Worm (Caenorhabditis elegans): Measurements from ENCODE around the gene adss-1.

adss-1 gene

DNA sequence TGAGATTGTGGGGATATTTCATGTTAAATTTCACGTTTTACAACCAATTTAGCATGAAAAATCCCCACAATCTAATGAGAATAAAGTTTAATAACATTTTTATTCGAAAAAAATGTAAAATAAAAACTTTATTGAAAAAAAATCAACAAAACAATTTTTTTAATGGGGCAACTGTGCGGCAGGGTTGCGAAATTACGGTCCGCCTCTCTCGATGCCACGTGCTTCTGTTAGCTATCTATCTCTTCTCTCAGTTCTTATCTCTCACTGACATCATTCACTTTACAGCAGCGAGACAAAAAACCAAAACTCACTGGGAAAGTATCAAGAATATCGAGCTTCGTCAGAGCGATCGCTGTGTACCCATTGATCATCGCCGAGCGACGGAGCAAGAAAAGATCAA, 2.6 kb downstream of the adss-1 start:
- no peak for TF ChIP-seq F33H1.4 (GFP tag; IDR thresholded peaks at IDR 0.05)
- no peak for TF ChIP-seq hmg-20 (GFP tag; IDR thresholded peaks at IDR 0.05)
- TF ChIP-seq ztf-6 (GFP tag; IDR thresholded peaks at IDR 0.05) = no peak
- TF ChIP-seq gei-17 (GFP tag; optimal IDR thresholded peaks at IDR 0.05) = no peak
- peak; percentile 36 for TF ChIP-seq somi-1 (GFP tag; optimal IDR thresholded peaks at IDR 0.05)
- TF ChIP-seq rcor-1 (GFP tag; IDR thresholded peaks at IDR 0.05) = no peak
- TF ChIP-seq B0336.3 (GFP tag; IDR thresholded peaks at IDR 0.05) = no peak
- TF ChIP-seq unc-130 (GFP tag; optimal IDR thresholded peaks at IDR 0.05) = no peak
- no peak for TF ChIP-seq xnd-1 (tag; optimal IDR thresholded peaks at IDR 0.05)
- no peak for TF ChIP-seq ceh-58 (GFP tag; IDR thresholded peaks at IDR 0.05)
- no peak for TF ChIP-seq chd-7 (tag; optimal IDR thresholded peaks at IDR 0.05)
- TF ChIP-seq fkh-3 (tag; optimal IDR thresholded peaks at IDR 0.05) = no peak
- peak; percentile 84 for TF ChIP-seq cebp-1 (GFP tag; IDR thresholded peaks at IDR 0.05)
- peak; percentile 95 for TF ChIP-seq cebp-1 (tag; optimal IDR thresholded peaks at IDR 0.05)

DNA sequence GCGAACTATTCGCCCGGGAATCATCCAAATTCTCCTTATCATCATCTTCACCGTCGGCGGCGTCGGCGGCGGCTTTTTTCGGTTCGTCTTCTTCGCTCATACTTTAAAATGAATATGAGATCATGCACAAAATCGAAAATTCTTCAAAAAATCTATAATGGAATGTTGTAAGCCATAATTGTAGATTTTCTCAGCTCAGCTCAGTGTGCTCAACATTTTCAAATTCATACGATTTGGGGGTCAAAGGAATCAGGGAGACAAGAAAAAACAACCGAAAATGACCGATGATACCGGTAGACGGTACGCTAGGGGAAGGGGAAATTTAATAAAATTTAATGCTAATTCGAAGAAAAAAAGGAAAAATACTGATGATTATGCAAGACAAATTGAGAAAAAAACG, 4.7 kb downstream of the adss-1 start, which contains the start of gene ccep-97:
Gene ccep-97 (minus strand): TSS at position 101 of the 400 bp plus-strand sequence.
- TF ChIP-seq mxl-1 (tag; optimal IDR thresholded peaks at IDR 0.05) (no peak), Y53F4B.3 (GFP tag; IDR thresholded peaks at IDR 0.05) (no peak), madf-6 (GFP tag; IDR thresholded peaks at IDR 0.05) (peak; percentile 31; the same call in 1 of the 2 replicates)

DNA sequence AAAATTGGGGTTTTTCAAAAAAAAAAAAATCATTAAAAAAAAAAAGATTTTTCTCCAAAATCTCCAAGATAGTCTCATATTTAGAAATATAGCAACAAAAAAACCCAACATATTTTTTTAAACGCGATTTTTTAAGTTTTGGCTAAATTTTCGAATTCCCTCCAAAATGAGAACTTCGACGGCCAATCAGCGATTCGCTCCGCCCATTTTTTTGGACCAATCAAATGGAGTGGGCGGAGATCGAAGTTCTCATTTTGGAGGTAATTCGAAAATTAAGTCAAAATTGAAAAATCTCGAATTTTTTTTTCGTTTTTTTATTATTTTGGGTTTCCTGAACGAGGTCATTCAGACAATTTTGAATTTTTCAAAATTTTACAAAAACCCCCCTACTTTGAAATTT, 9.4 kb downstream of the adss-1 start:
- TF ChIP-seq B0019.2 (GFP tag; conservative IDR thresholded peaks at IDR 0.05) = no peak
- TF ChIP-seq fkh-3 (tag; optimal IDR thresholded peaks at IDR 0.05) = no peak
- TF ChIP-seq rpc-1 (optimal IDR thresholded peaks at IDR 0.05) = no peak
- TF ChIP-seq rpc-1 (tag; optimal IDR thresholded peaks at IDR 0.05) = no peak
- no peak for TF ChIP-seq lin-26 (GFP tag; IDR thresholded peaks at IDR 0.05)
- TF ChIP-seq Y79H2A.3 (GFP tag; conservative IDR thresholded peaks at IDR 0.05) = no peak
- no peak for TF ChIP-seq cebp-1 (GFP tag; IDR thresholded peaks at IDR 0.05)
- TF ChIP-seq cebp-1 (tag; optimal IDR thresholded peaks at IDR 0.05) = no peak

DNA sequence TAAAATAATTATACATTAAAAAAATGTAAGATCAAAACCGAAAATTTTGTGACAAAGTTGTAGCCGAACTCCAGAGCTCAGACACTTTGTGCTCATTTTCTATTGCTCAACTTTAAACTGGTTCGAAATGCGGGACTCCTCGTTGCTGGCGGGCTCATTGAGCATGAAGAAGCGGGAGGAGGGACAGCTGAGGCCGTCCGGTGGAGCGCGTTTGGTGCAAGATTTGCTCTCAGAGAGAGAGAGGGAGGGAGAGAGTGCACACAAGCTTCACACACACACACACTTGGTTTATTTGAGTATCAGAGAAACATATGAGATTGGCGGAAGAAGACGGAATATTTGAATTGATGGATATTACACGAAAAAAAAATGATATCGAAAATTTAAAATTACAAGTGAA, 12.6 kb downstream of the adss-1 start:
- TF ChIP-seq madf-6 (GFP tag; IDR thresholded peaks at IDR 0.05) (0 out of 2 replicates have a peak, but pooled peaks have one; percentile 36), B0261.1 (tag; optimal IDR thresholded peaks at IDR 0.05) (no peak), lin-35 (GFP tag; optimal IDR thresholded peaks at IDR 0.05) (peak in 1 of 3 experiments; percentile 5), egrh-3 (GFP tag; IDR thresholded peaks at IDR 0.05) (peak; percentile 54; the same call in 1 of the 2 replicates), lsl-1 (GFP tag; optimal IDR thresholded peaks at IDR 0.05) (no peak), attf-5 (GFP tag; optimal IDR thresholded peaks at IDR 0.05) (peak; percentile 12), him-1 (tag; optimal IDR thresholded peaks at IDR 0.05) (no peak), madf-8 (GFP tag; conservative IDR thresholded peaks at IDR 0.05) (0 out of 2 replicates have a peak, but pooled peaks have one; percentile 21), ZK185.1 (tag; optimal IDR thresholded peaks at IDR 0.05; ENCODE audit: poor library complexity, severe bottlenecking) (no peak), dpl-1 (GFP tag; optimal IDR thresholded peaks at IDR 0.05) (peak; percentile 5), pha-4 (tag; optimal IDR thresholded peaks at IDR 0.05) (no peak), attf-6 (GFP tag; IDR thresholded peaks at IDR 0.05) (no peak), sdz-38 (tag; optimal IDR thresholded peaks at IDR 0.05) (no peak), cebp-1 (GFP tag; IDR thresholded peaks at IDR 0.05) (no peak), cebp-1 (tag; optimal IDR thresholded peaks at IDR 0.05) (peak; percentile 3), nfya-2 (GFP tag; IDR thresholded peaks at IDR 0.05) (no peak), zfh-2 (GFP tag; conservative IDR thresholded peaks at IDR 0.05) (peak; percentile 89), Y79H2A.3 (GFP tag; conservative IDR thresholded peaks at IDR 0.05) (no peak), ceh-91 (GFP tag; IDR thresholded peaks at IDR 0.05) (no peak), ceh-27 (GFP tag; optimal IDR thresholded peaks at IDR 0.05) (peak; percentile 5), mcd-1 (GFP tag; IDR thresholded peaks at IDR 0.05) (peak; percentile 60), pbrm-1 (GFP tag; IDR thresholded peaks at IDR 0.05) (no peak), sea-2 (GFP tag; IDR thresholded peaks at IDR 0.05) (no peak), ceh-58 (GFP tag; IDR thresholded peaks at IDR 0.05) (no peak), C17E4.6 (GFP tag; IDR thresholded peaks at IDR 0.05) (no peak), tbp1 (GFP tag; optimal IDR thresholded peaks at IDR 0.05) (no peak), ztf-22 (GFP tag; optimal IDR thresholded peaks at IDR 0.05) (no peak)
